Fruit fly (Drosophila melanogaster): ENCODE measurements around the gene Grip71.

The Grip71 gene

dm6 chr2L:18708239-18708891, at the start of gene Grip71, which contains the start of gene Faf2 (continued):
- TF ChIP-seq ase (GFP tag; IDR thresholded peaks at IDR 0.05) (peak; percentile 95), CG10654 (GFP tag; optimal IDR thresholded peaks at IDR 0.05) (peak; percentile 92), org-1 (GFP tag; optimal IDR thresholded peaks at IDR 0.05) (peak; percentile 71), nau (GFP tag; optimal IDR thresholded peaks at IDR 0.05) (peak; percentile 19), CG5245 (GFP tag; optimal IDR thresholded peaks at IDR 0.05) (peak; percentile 87), Nf-YC (tag; optimal IDR thresholded peaks at IDR 0.05) (peak; percentile 81), lov (optimal IDR thresholded peaks at IDR 0.05) (no peak), lov (GFP tag; IDR thresholded peaks at IDR 0.05) (peak; percentile 78), Dfd (GFP tag; optimal IDR thresholded peaks at IDR 0.05) (peak; percentile 43 to 65), CG12769 (tag; optimal IDR thresholded peaks at IDR 0.05) (peak; percentile 82), CG12104 (GFP tag; optimal IDR thresholded peaks at IDR 0.05) (peak; percentile 81), kni (GFP tag; optimal IDR thresholded peaks at IDR 0.05) (no peak), CG17361 (GFP tag; IDR thresholded peaks at IDR 0.05) (peak; percentile 95), prd (optimal IDR thresholded peaks at IDR 0.05) (no peak), prd (GFP tag; IDR thresholded peaks at IDR 0.05) (peak; percentile 98), Jarid2 (GFP tag; optimal IDR thresholded peaks at IDR 0.05) (peak; percentile 52), btn (GFP tag; optimal IDR thresholded peaks at IDR 0.05) (no peak), Sox100B (GFP tag; optimal IDR thresholded peaks at IDR 0.05) (no peak), Dip3 (GFP tag; optimal IDR thresholded peaks at IDR 0.05) (peak; percentile 86), CG15479 (GFP tag; optimal IDR thresholded peaks at IDR 0.05) (no peak), Abd-B (GFP tag; optimal IDR thresholded peaks at IDR 0.05) (peak; percentile 98), pros (GFP tag; optimal IDR thresholded peaks at IDR 0.05) (peak; percentile 7), chinmo (GFP tag; IDR thresholded peaks at IDR 0.05; ENCODE audit: partially characterized antibody) (peak; percentile 86; the same call in 3 of the 4 replicates), Ets97D (GFP tag; optimal IDR thresholded peaks at IDR 0.05) (peak; percentile 91), CG10366 (GFP tag; IDR thresholded peaks at IDR 0.05) (peak; percentile 94), NfI (GFP tag; optimal IDR thresholded peaks at IDR 0.05) (peak; percentile 92), CG13123 (GFP tag; optimal IDR thresholded peaks at IDR 0.05) (peak; percentile 87), stc (GFP tag; IDR thresholded peaks at IDR 0.05) (peak; percentile 91), zfh2 (GFP tag; optimal IDR thresholded peaks at IDR 0.05) (peak; percentile 90), bcd (GFP tag; optimal IDR thresholded peaks at IDR 0.05) (peak; percentile 94), Atf6 (GFP tag; IDR thresholded peaks at IDR 0.05) (peak; percentile 88), Ptx1 (GFP tag; IDR thresholded peaks at IDR 0.05) (peak; percentile 97), trem (tag; optimal IDR thresholded peaks at IDR 0.05) (peak; percentile 93), BEAF-32 (GFP tag; optimal IDR thresholded peaks at IDR 0.05) (peak; percentile 79), salm (tag; optimal IDR thresholded peaks at IDR 0.05) (peak; percentile 63), cas (GFP tag; IDR thresholded peaks at IDR 0.05) (peak; percentile 79; the same call in 1 of the 2 replicates), CG31441 (GFP tag; IDR thresholded peaks at IDR 0.05) (peak; percentile 90), crp (GFP tag; optimal IDR thresholded peaks at IDR 0.05) (peak in 1 of 2 experiments; percentile 72), CG9609 (GFP tag; optimal IDR thresholded peaks at IDR 0.05) (peak; percentile 83), CG14014 (GFP tag; IDR thresholded peaks at IDR 0.05) (peak; percentile 95), eve (GFP tag; optimal IDR thresholded peaks at IDR 0.05) (no peak), sima (GFP tag; optimal IDR thresholded peaks at IDR 0.05) (no peak), pzg (GFP tag; optimal IDR thresholded peaks at IDR 0.05) (peak; percentile 83), croc (GFP tag; conservative IDR thresholded peaks at IDR 0.05) (peak; percentile 91), HLH4C (GFP tag; IDR thresholded peaks at IDR 0.05; ENCODE audit: partially characterized antibody) (0 out of 3 replicates have a peak, but pooled peaks have one; percentile 31), C15 (GFP tag; IDR thresholded peaks at IDR 0.05) (peak; percentile 85; the same call in 2 of the 3 replicates), D19B (GFP tag; optimal IDR thresholded peaks at IDR 0.05) (peak; percentile 77), her (GFP tag; optimal IDR thresholded peaks at IDR 0.05) (no peak), Rfx (GFP tag; IDR thresholded peaks at IDR 0.05) (peak; percentile 97), CG10147 (GFP tag; optimal IDR thresholded peaks at IDR 0.05) (peak; percentile 83)
